Worm (Caenorhabditis elegans) whole organism, young adult: ENCODE measurements around the gene F37H8.6.
"Not testable (repeated sequence)": the region's sequence is repeated elsewhere in the genome, so short reads cannot be mapped to it uniquely, and the experiment has no call there.

Experiments
- ama-1 ChIP-seq, 3 experiments: fragments of 150-350 bp in 1 of 3; sonication (generic microtip) in 2 of 3; optimal IDR thresholded peaks; 2 replicates each; lab custom pipeline; 2014 to 2018; ENCODE audit warnings: missing biosample characterization in 2 of 3, missing genetic modification characterization in 2 of 3, missing genetic modification reagents in 2 of 3
- unc-62 ChIP-seq: fragments of 150-350 bp; optimal IDR thresholded peaks from 2 replicates; lab custom pipeline; 2014; ENCODE audit warnings: missing biosample characterization, missing genetic modification reagents, missing genetic modification characterization

ce11 chrII:11211661-11212060 lies 34.4 kb upstream of the F37H8.6 start:
- not testable (repeated sequence) for TF ChIP-seq ama-1 (optimal IDR thresholded peaks at IDR 0.05; lab: Kevin White, UChicago); ama-1 (GFP tag; optimal IDR thresholded peaks at IDR 0.05; lab: Kevin White, UChicago); unc-62 (GFP tag; lab: Kevin White, UChicago)
